Fruit fly (Drosophila melanogaster) whole organism, pupa: ENCODE measurements around the gene Nup35.

Experiments used
- CG13204 ChIP-seq: fragments of 200-800 bp; sonication (Bioruptor generic); optimal IDR thresholded peaks from 2 replicates; lab custom pipeline; 2018; ENCODE audit warnings: missing biosample characterization, mild to moderate bottlenecking, missing genetic modification characterization, moderate library complexity
- CG4496 ChIP-seq: fragments of 200-800 bp; sonication (Bioruptor generic); IDR thresholded peaks from 3 replicates; pipeline ENCODE4 v1.3.6; 2022; ENCODE audit warnings: missing biosample characterization, missing genetic modification characterization
- Pif1A ChIP-seq: fragments of 200-800 bp; sonication (Bioruptor generic); optimal IDR thresholded peaks from 3 replicates; lab custom pipeline; 2016; ENCODE audit warnings: missing biosample characterization, missing genetic modification characterization

DNA sequence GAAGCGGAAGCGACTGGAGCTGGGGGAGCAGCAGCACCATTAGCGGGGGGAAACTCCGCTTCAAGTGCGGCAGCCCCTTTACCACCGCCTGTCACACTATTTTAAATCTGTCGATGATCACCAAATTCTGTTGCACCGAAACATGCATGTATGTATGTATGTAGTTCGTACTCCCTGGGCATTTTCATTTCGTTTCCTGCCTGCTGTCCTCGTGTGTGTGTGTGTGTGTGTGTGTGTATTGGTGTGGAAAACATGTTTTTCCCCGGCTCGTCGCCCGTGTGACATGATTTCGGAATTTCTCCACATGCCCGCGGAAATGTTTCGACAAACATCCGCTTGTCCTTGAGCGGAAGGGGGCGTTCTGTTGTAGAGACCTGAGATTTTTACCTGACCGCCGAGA is 21.0 kb upstream of the Nup35 start:
- no peak for TF ChIP-seq CG13204 (GFP tag; lab: Kevin White, UChicago)
- no peak for TF ChIP-seq Pif1A (GFP tag; lab: Kevin White, UChicago)
- no peak for TF ChIP-seq CG4496
